Worm (Caenorhabditis elegans): ENCODE data around the gene ZK105.12.

The ZK105.12 gene

ce11 chrV:7690637-7691036 lies 25.3 kb downstream of the ZK105.12 start:
- TF ChIP-seq unc-62 (GFP tag; optimal IDR thresholded peaks at IDR 0.05), result no peak

ce11 chrV:7689888-7690287 lies 26.0 kb downstream of the ZK105.12 start, which contains the start of gene C12D5.9:
C12D5.9 (minus strand) TSS chrV:7689988.
- TF ChIP-seq unc-62 (GFP tag; optimal IDR thresholded peaks at IDR 0.05), result no peak

ce11 chrV:7686189-7686588 lies 29.7 kb downstream of the ZK105.12 start, which contains the start of the genes nhr-94 and nhr-152:
nhr-94 (minus strand) TSS chrV:7686335.
nhr-152 (plus strand) TSS chrV:7686350.
- no peak for TF ChIP-seq unc-62 (GFP tag; optimal IDR thresholded peaks at IDR 0.05)

- TF ChIP-seq unc-62 (GFP tag; optimal IDR thresholded peaks at IDR 0.05), result no peak
Measured at ce11 chrV:7683907-7684655, 31.9 kb downstream of the ZK105.12 start, which contains the start of gene sre-11. sre-11 (minus strand) TSS chrV:7683957.

- TF ChIP-seq unc-62 (GFP tag; optimal IDR thresholded peaks at IDR 0.05), result no peak
Measured at ce11 chrV:7681388-7681787, 34.5 kb downstream of the ZK105.12 start, which contains the start of gene cyp-33A1. cyp-33A1 (minus strand) TSS chrV:7681459.

ce11 chrV:7675904-7676303 lies 40.0 kb downstream of the ZK105.12 start, which contains the start of gene C12D5.3:
C12D5.3 (plus strand) TSS chrV:7676204.
- TF ChIP-seq unc-62 (GFP tag; optimal IDR thresholded peaks at IDR 0.05), result no peak

- TF ChIP-seq unc-62 (GFP tag; optimal IDR thresholded peaks at IDR 0.05), result no peak
Measured at ce11 chrV:7672258-7672657, 43.7 kb downstream of the ZK105.12 start, which contains the start of gene C12D5.4. C12D5.4 (plus strand) TSS chrV:7672558.

ce11 chrV:7667940-7668339 lies 48.0 kb downstream of the ZK105.12 start, which contains the start of gene C12D5.5:
C12D5.5 (plus strand) TSS chrV:7668240.
- TF ChIP-seq unc-62 (GFP tag; optimal IDR thresholded peaks at IDR 0.05), result no peak

Data from whole organism, dauer.